Worm (Caenorhabditis elegans): ENCODE data around the gene ttn-1.

Gene ttn-1

DNA sequence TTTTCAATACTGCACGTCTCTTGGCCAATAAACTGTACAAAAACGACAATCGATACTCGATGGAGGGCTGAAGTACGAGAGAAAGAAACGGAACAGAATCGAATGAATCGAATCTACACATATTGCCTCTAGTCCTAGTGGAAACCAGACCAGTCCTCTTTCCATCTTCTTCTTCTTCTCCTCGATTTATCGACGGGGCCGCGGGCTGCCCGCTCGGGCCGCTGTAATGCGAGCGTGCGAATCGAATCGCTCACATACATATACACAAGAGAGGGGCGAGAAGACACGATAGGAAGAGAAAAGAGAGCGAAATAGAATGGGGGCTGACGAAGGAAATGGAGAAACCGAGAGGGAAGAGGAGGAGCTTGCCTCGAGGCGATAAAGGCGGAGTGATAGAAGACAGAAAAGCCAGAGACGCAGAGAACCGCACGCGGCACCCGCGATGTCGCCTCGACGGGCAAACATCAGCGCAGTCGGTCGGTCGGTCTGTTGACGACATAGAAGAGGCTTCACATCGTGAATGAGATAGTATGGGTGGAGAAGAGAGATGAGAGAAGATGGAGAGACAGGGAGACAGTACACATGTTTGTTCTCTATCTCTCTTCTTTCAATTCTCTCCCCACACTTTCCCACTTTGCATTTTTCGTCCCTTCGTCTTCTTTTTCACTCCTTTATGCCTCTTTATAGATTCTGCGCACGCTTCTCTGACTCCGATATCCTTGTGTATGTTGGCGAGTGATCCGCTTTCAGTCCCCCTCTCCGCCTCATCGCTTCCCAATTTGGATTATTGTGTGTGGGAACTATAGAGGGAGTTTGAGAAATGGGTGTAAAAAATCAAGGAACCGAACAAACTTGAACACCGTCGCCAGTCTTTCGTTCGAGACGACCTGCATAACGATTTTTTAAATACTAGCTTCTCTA, 25.2 kb upstream of the ttn-1 start (continued):
- TF ChIP-seq unc-42 (tag; optimal IDR thresholded peaks at IDR 0.05) (peak; percentile 84), ceh-6 (GFP tag; optimal IDR thresholded peaks at IDR 0.05) (no peak), madf-2 (tag; optimal IDR thresholded peaks at IDR 0.05) (peak; percentile 50), odd-2 (tag; optimal IDR thresholded peaks at IDR 0.05) (peak; percentile 10), dmd-4 (tag; optimal IDR thresholded peaks at IDR 0.05; ENCODE audit: borderline replicate concordance) (no peak), pqm-1 (tag; optimal IDR thresholded peaks at IDR 0.05) (peak; percentile 48), ceh-24 (tag; optimal IDR thresholded peaks at IDR 0.05) (no peak), syd-9 (tag; optimal IDR thresholded peaks at IDR 0.05) (peak; percentile 74), ceh-45 (GFP tag; IDR thresholded peaks at IDR 0.05) (no peak), unc-86 (tag; optimal IDR thresholded peaks at IDR 0.05) (peak; percentile 69), pros-1 (tag; optimal IDR thresholded peaks at IDR 0.05) (peak; percentile 99), pat-9 (tag; optimal IDR thresholded peaks at IDR 0.05) (peak; percentile 61), sox-4 (tag; optimal IDR thresholded peaks at IDR 0.05) (peak; percentile 41), pax-1 (tag; optimal IDR thresholded peaks at IDR 0.05) (peak; percentile 47), fkh-10 (GFP tag; optimal IDR thresholded peaks at IDR 0.05) (peak; percentile 70), ceh-22 (tag; optimal IDR thresholded peaks at IDR 0.05) (no peak), ceh-14 (tag; optimal IDR thresholded peaks at IDR 0.05) (peak; percentile 81), dve-1 (tag; optimal IDR thresholded peaks at IDR 0.05) (peak; percentile 71), ceh-18 (tag; optimal IDR thresholded peaks at IDR 0.05) (peak; percentile 98), nhr-232 (tag; optimal IDR thresholded peaks at IDR 0.05) (no peak), nhr-11 (tag; optimal IDR thresholded peaks at IDR 0.05) (no peak), ceh-9 (tag; optimal IDR thresholded peaks at IDR 0.05) (no peak), elt-2 (tag; optimal IDR thresholded peaks at IDR 0.05) (peak; percentile 60), fax-1 (tag; optimal IDR thresholded peaks at IDR 0.05) (peak; percentile 39), tbx-2 (tag; optimal IDR thresholded peaks at IDR 0.05) (peak; percentile 90), lin-11 (tag; optimal IDR thresholded peaks at IDR 0.05) (no peak), ceh-2 (tag; optimal IDR thresholded peaks at IDR 0.05) (peak; percentile 71), C38D4.7 (GFP tag; optimal IDR thresholded peaks at IDR 0.05) (no peak), elt-4 (tag; optimal IDR thresholded peaks at IDR 0.05) (no peak), ztf-16 (tag; optimal IDR thresholded peaks at IDR 0.05) (peak; percentile 37), pag-3 (tag; optimal IDR thresholded peaks at IDR 0.05; ENCODE audit: borderline replicate concordance) (no peak), hlh-15 (tag; optimal IDR thresholded peaks at IDR 0.05) (no peak), K02D7.2 (tag; optimal IDR thresholded peaks at IDR 0.05) (no peak)

DNA sequence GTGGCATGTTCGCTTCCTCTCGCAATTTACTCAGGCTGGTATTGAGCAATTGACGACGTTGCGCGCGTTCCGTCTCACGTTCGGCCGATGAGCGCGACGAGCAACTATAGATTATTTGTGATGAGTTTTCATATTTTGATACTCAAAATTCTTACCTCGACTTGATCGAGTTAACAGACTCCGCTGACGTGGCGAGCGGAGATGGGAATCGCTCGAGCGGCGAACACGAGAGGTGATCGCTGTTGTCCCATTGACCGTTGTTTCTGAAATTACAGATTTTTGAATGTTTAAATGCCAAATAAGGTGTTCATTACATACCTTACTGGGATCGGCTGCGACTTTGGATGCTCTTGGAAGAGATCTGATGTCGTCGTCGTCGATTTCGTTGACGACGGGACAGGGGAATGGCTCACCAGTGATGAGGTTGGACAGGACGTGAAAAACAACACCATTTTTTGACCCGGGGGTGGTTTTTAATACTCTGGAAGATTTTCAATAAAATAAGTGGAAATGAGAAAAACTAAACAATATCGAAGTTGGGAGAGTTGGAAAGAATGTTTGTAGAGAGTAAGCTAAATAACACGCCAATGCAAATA, 24.2 kb upstream of the ttn-1 start, which contains the start of gene W06H8.6:
Gene W06H8.6 (minus strand): TSS at position 481 of the 596 bp plus-strand sequence.
- no peak for TF ChIP-seq che-1 (tag; optimal IDR thresholded peaks at IDR 0.05)
- TF ChIP-seq tbx-2 (tag; optimal IDR thresholded peaks at IDR 0.05), result no peak
- no peak for TF ChIP-seq sox-2 (GFP tag; IDR thresholded peaks at IDR 0.05)
- TF ChIP-seq hlh-6 (tag; optimal IDR thresholded peaks at IDR 0.05), result no peak
- TF ChIP-seq Y22D7AL.16 (tag; optimal IDR thresholded peaks at IDR 0.05), result no peak
- TF ChIP-seq nhr-232 (tag; optimal IDR thresholded peaks at IDR 0.05), result no peak
- no peak for TF ChIP-seq ets-4 (tag; optimal IDR thresholded peaks at IDR 0.05)
- TF ChIP-seq C08G9.2 (tag; optimal IDR thresholded peaks at IDR 0.05), result no peak
- no peak for TF ChIP-seq npax-4 (tag; optimal IDR thresholded peaks at IDR 0.05)
- TF ChIP-seq tbx-7 (tag; optimal IDR thresholded peaks at IDR 0.05), result no peak
- no peak for TF ChIP-seq ceh-24 (tag; optimal IDR thresholded peaks at IDR 0.05)
- TF ChIP-seq pros-1 (tag; optimal IDR thresholded peaks at IDR 0.05), result no peak
- TF ChIP-seq K09A11.1 (tag; optimal IDR thresholded peaks at IDR 0.05; ENCODE audit: insufficient read depth), result no peak
- no peak for TF ChIP-seq ztf-16 (tag; optimal IDR thresholded peaks at IDR 0.05)
- no peak for TF ChIP-seq pat-9 (tag; optimal IDR thresholded peaks at IDR 0.05)
- no peak for TF ChIP-seq ceh-19 (GFP tag; optimal IDR thresholded peaks at IDR 0.05)

Measured in whole organism, late embryonic.